Fruit fly (Drosophila melanogaster) whole organism, embryonic: Measurements from ENCODE around the gene CG13465.

Source experiments
- Bteb2 ChIP-seq: fragments of 200-800 bp; sonication (Bioruptor generic); optimal IDR thresholded peaks from 2 replicates; lab custom pipeline; 2016; ENCODE audit warnings: missing biosample characterization, missing genetic modification characterization
- CG10267 ChIP-seq: fragments of 200-800 bp; sonication (Bioruptor generic); optimal IDR thresholded peaks from 2 replicates; lab custom pipeline; 2018; ENCODE audit warnings: missing biosample characterization, mild to moderate bottlenecking, missing genetic modification characterization, moderate library complexity
- CG11247 ChIP-seq: fragments of 200-800 bp; sonication (Bioruptor generic); IDR thresholded peaks from 2 replicates; pipeline ENCODE4 v1.3.6; 2022; ENCODE audit warnings: missing biosample characterization, missing genetic modification characterization
- CG11456 ChIP-seq: fragments of 200-800 bp; sonication (Bioruptor generic); IDR thresholded peaks from 3 replicates; pipeline ENCODE4 v1.3.6; 2022; ENCODE audit warnings: missing biosample characterization, missing genetic modification characterization
- CG12236 ChIP-seq: fragments of 200-800 bp; sonication (Bioruptor generic); optimal IDR thresholded peaks from 2 replicates; lab custom pipeline; 2016; ENCODE audit warnings: missing biosample characterization, missing genetic modification characterization
- CG12744 ChIP-seq: fragments of 200-800 bp; sonication (Bioruptor generic); optimal IDR thresholded peaks from 2 replicates; lab custom pipeline; 2016; ENCODE audit warnings: missing biosample characterization, missing genetic modification characterization
- CG13296 ChIP-seq: fragments of 200-800 bp; sonication (Bioruptor generic); optimal IDR thresholded peaks from 3 replicates; lab custom pipeline; 2018; ENCODE audit warnings: missing biosample characterization, mild to moderate bottlenecking, missing genetic modification characterization
- CG13424 ChIP-seq: fragments of 200-800 bp; sonication (Bioruptor generic); optimal IDR thresholded peaks from 2 replicates; lab custom pipeline; 2019; ENCODE audit warnings: missing biosample characterization, mild to moderate bottlenecking, missing genetic modification characterization, moderate library complexity
- CG14441 ChIP-seq: fragments of 200-800 bp; sonication (Bioruptor generic); IDR thresholded peaks from 2 replicates; pipeline ENCODE4 v1.3.6; 2022; ENCODE audit warnings: missing biosample characterization, missing genetic modification characterization
- CG15601 ChIP-seq: fragments of 200-800 bp; sonication (Bioruptor generic); optimal IDR thresholded peaks from 3 replicates; lab custom pipeline; 2019; ENCODE audit warnings: missing biosample characterization, mild to moderate bottlenecking, missing genetic modification characterization, moderate library complexity
- CG16815 ChIP-seq: fragments of 200-800 bp; sonication (Bioruptor generic); optimal IDR thresholded peaks from 3 replicates; lab custom pipeline; 2017; ENCODE audit warnings: missing biosample characterization, mild to moderate bottlenecking, missing genetic modification characterization
- CG17568 ChIP-seq: fragments of 200-800 bp; sonication (Bioruptor generic); optimal IDR thresholded peaks from 2 replicates; lab custom pipeline; 2018; ENCODE audit warnings: missing biosample characterization, mild to moderate bottlenecking, missing genetic modification characterization, moderate library complexity
- CG2889 ChIP-seq: fragments of 200-800 bp; sonication (Bioruptor generic); IDR thresholded peaks from 3 replicates; pipeline ENCODE4 v1.3.6; 2022; ENCODE audit warnings: missing biosample characterization, missing genetic modification characterization
- CG31441 ChIP-seq: fragments of 200-800 bp; sonication (Bioruptor generic); IDR thresholded peaks from 2 replicates; pipeline ENCODE4 v1.3.6; 2022; ENCODE audit warnings: missing biosample characterization, missing genetic modification characterization
- CG33557 ChIP-seq: fragments of 200-800 bp; sonication (Bioruptor generic); optimal IDR thresholded peaks from 2 replicates; lab custom pipeline; 2019; ENCODE audit warnings: missing biosample characterization, mild to moderate bottlenecking, missing genetic modification characterization, moderate library complexity
- CG34376 ChIP-seq: fragments of 200-800 bp; sonication (Bioruptor generic); optimal IDR thresholded peaks from 2 replicates; lab custom pipeline; 2018; ENCODE audit warnings: missing biosample characterization, mild to moderate bottlenecking, missing genetic modification characterization
- CG5953 ChIP-seq: fragments of 200-800 bp; sonication (Bioruptor generic); IDR thresholded peaks from 2 replicates; pipeline ENCODE4 v1.3.6; 2022; ENCODE audit warnings: missing biosample characterization, missing genetic modification characterization
- CG6689 ChIP-seq: fragments of 200-800 bp; sonication (Bioruptor generic); IDR thresholded peaks from 2 replicates; pipeline ENCODE4 v1.3.6; 2022; ENCODE audit warnings: missing biosample characterization, missing genetic modification characterization
- CG7745 ChIP-seq: fragments of 200-800 bp; sonication (Bioruptor generic); optimal IDR thresholded peaks from 2 replicates; lab custom pipeline; 2018; ENCODE audit warnings: missing biosample characterization, mild to moderate bottlenecking, missing genetic modification characterization, moderate library complexity
- Chrac-16 ChIP-seq: fragments of 200-800 bp; sonication (Bioruptor generic); optimal IDR thresholded peaks from 3 replicates; lab custom pipeline; 2016; ENCODE audit warnings: missing biosample characterization, missing genetic modification characterization
- CrebB ChIP-seq: fragments of 200-800 bp; sonication (Bioruptor generic); optimal IDR thresholded peaks from 3 replicates; lab custom pipeline; 2018; ENCODE audit warnings: missing biosample characterization, mild to moderate bottlenecking, missing genetic modification characterization
- Drgx ChIP-seq: fragments of 200-800 bp; sonication (Bioruptor generic); IDR thresholded peaks from 2 replicates; pipeline ENCODE4 v1.3.6; 2022; ENCODE audit warnings: missing biosample characterization, missing genetic modification characterization
- Ets65A ChIP-seq: fragments of 200-800 bp; sonication (Bioruptor generic); peaks from one replicate; lab custom pipeline; 2016; ENCODE audit warnings: missing biosample characterization, missing genetic modification characterization
- Gug ChIP-seq: fragments of 200-800 bp; sonication (Bioruptor generic); IDR thresholded peaks from 4 replicates; pipeline ENCODE4 v1.3.6; 2022; ENCODE audit warnings: missing biosample characterization, missing genetic modification characterization
- H2.0 ChIP-seq: fragments of 200-800 bp; sonication (Bioruptor generic); IDR thresholded peaks from 2 replicates; pipeline ENCODE4 v1.3.6; 2022; ENCODE audit warnings: missing biosample characterization, missing genetic modification characterization
- Nf-YB ChIP-seq: fragments of 200-800 bp; sonication (Bioruptor generic); optimal IDR thresholded peaks from 3 replicates; lab custom pipeline; 2019; ENCODE audit warnings: missing biosample characterization, mild to moderate bottlenecking, missing genetic modification characterization, moderate library complexity
- Sin3A ChIP-seq: fragments of >200 bp; optimal IDR thresholded peaks from 2 replicates; lab custom pipeline; 2018
- Usf ChIP-seq: fragments of 200-800 bp; sonication (Bioruptor generic); optimal IDR thresholded peaks from 2 replicates; lab custom pipeline; 2017; ENCODE audit warnings: missing genotype, missing biosample characterization, missing genetic modification characterization
- Xrp1 ChIP-seq: fragments of 200-800 bp; sonication (Bioruptor generic); IDR thresholded peaks from 2 replicates; pipeline ENCODE4 v1.3.6; 2022; ENCODE audit warnings: missing biosample characterization, missing genetic modification characterization
- al ChIP-seq: fragments of 200-800 bp; sonication (Bioruptor generic); IDR thresholded peaks from 2 replicates; pipeline ENCODE4 v1.3.6; 2022; ENCODE audit warnings: missing biosample characterization, missing genetic modification characterization
- ase ChIP-seq: fragments of 200-800 bp; sonication (Bioruptor generic); IDR thresholded peaks from 3 replicates; pipeline ENCODE4 v1.3.6; 2022; ENCODE audit warnings: missing biosample characterization, missing genetic modification characterization
- ash1 ChIP-seq: fragments of 200-800 bp; sonication (Bioruptor generic); optimal IDR thresholded peaks from 2 replicates; lab custom pipeline; 2018; ENCODE audit warnings: missing biosample characterization, mild to moderate bottlenecking, missing genetic modification characterization
- bowl ChIP-seq: fragments of 200-800 bp; sonication (Bioruptor generic); IDR thresholded peaks from 2 replicates; pipeline ENCODE4 v1.3.6; 2022; ENCODE audit warnings: missing biosample characterization, missing genetic modification characterization
- br ChIP-seq: fragments of >200 bp; optimal IDR thresholded peaks from 2 replicates; lab custom pipeline; 2017
- chinmo ChIP-seq: fragments of 200-800 bp; sonication (Bioruptor generic); IDR thresholded peaks from 4 replicates; pipeline ENCODE4 v1.3.6; 2022; ENCODE audit warnings: missing biosample characterization, missing genetic modification characterization; ENCODE audit not compliant: partially characterized antibody
- crp ChIP-seq, 2 experiments: fragments of 200-800 bp; sonication (Bioruptor generic); optimal IDR thresholded peaks; 2 replicates in 1 of 2; 3 replicates in 1 of 2; lab custom pipeline; 2017; ENCODE audit warnings: missing biosample characterization in 2 of 2, missing genetic modification characterization in 2 of 2, mild to moderate bottlenecking in 1 of 2, moderate library complexity in 1 of 2
- dan ChIP-seq: fragments of 200-800 bp; sonication (Bioruptor generic); IDR thresholded peaks from 2 replicates; pipeline ENCODE4 v1.3.6; 2022; ENCODE audit warnings: missing biosample characterization, missing genetic modification characterization
- dati ChIP-seq: fragments of 200-800 bp; sonication (Bioruptor generic); IDR thresholded peaks from 2 replicates; pipeline ENCODE4 v1.3.6; 2022; ENCODE audit warnings: missing biosample characterization, missing genetic modification characterization
- dimm ChIP-seq: fragments of 200-800 bp; sonication (Bioruptor generic); IDR thresholded peaks from 2 replicates; pipeline ENCODE4 v1.3.6; 2022; ENCODE audit warnings: missing biosample characterization, missing genetic modification characterization
- dysf ChIP-seq: fragments of 200-800 bp; sonication (Bioruptor generic); IDR thresholded peaks from 3 replicates; pipeline ENCODE4 v1.3.6; 2022; ENCODE audit warnings: missing biosample characterization, missing genetic modification characterization
- emc ChIP-seq: fragments of 200-800 bp; sonication (Bioruptor generic); optimal IDR thresholded peaks from 2 replicates; lab custom pipeline; 2016; ENCODE audit warnings: missing biosample characterization, missing genetic modification characterization
- kah ChIP-seq: fragments of 200-800 bp; sonication (Bioruptor generic); optimal IDR thresholded peaks from 2 replicates; lab custom pipeline; 2018; ENCODE audit warnings: missing biosample characterization, mild to moderate bottlenecking, missing genetic modification characterization
- kni ChIP-seq: fragments of 200-800 bp; sonication (Bioruptor generic); optimal IDR thresholded peaks from 3 replicates; lab custom pipeline; 2017; ENCODE audit warnings: mild to moderate bottlenecking, missing biosample characterization, missing genetic modification reagents, missing genetic modification characterization
- nom ChIP-seq: fragments of 200-800 bp; sonication (Bioruptor generic); optimal IDR thresholded peaks from 2 replicates; lab custom pipeline; 2017; ENCODE audit warnings: missing biosample characterization, missing genetic modification characterization, mild to moderate bottlenecking, moderate library complexity, missing genetic modification reagents
- pho ChIP-seq: fragments of 200-800 bp; sonication (Bioruptor generic); optimal IDR thresholded peaks from 2 replicates; lab custom pipeline; 2016; ENCODE audit warnings: missing biosample characterization, missing genetic modification characterization
- phol ChIP-seq: fragments of 200-800 bp; sonication (Bioruptor generic); optimal IDR thresholded peaks from 3 replicates; lab custom pipeline; 2018; ENCODE audit warnings: missing biosample characterization, mild to moderate bottlenecking, missing genetic modification characterization, moderate library complexity
- ssp ChIP-seq: fragments of 200-800 bp; sonication (Bioruptor generic); IDR thresholded peaks from 2 replicates; pipeline ENCODE4 v1.3.6; 2022; ENCODE audit warnings: missing biosample characterization, missing genetic modification characterization
- vvl ChIP-seq: fragments of 200-800 bp; sonication (Bioruptor generic); IDR thresholded peaks from 2 replicates; pipeline ENCODE4 v1.3.6; 2022; ENCODE audit warnings: missing biosample characterization, missing genetic modification characterization
- yki ChIP-seq: fragments of >200 bp; optimal IDR thresholded peaks from 3 replicates; lab custom pipeline; 2018
- zfh1 ChIP-seq: fragments of 200-800 bp; sonication (Bioruptor generic); IDR thresholded peaks from 3 replicates; pipeline ENCODE4 v1.3.6; 2022; ENCODE audit warnings: missing biosample characterization, missing genetic modification characterization

CG13465 gene

dm6 chr3L:14977536-14978495, 33.7 kb upstream of the CG13465 start (continued):
- TF ChIP-seq CG13424 (peak; percentile 43), Sin3A (no peak), crp (GFP tag; optimal IDR thresholded peaks at IDR 0.05; lab: Kevin White, UChicago) (peak in 1 of 2 experiments; percentile 3), zfh1 (GFP tag; lab: Robert Waterston, UW) (peak; percentile 70), CG33557 (peak; percentile 56), CG15601 (tag; lab: Kevin White, UChicago) (no peak), CG13296 (GFP tag; lab: Kevin White, UChicago) (no peak), al (GFP tag; lab: Robert Waterston, UW) (no peak), chinmo (GFP tag; lab: Robert Waterston, UW) (no peak; the same call in 2 of the 4 replicates), CG17568 (peak; percentile 46), ssp (GFP tag; lab: Robert Waterston, UW) (no peak), kah (GFP tag; lab: Kevin White, UChicago) (no peak), yki (lab: Kevin White, UChicago) (no peak), Nf-YB (GFP tag; lab: Kevin White, UChicago) (peak; percentile 37), H2.0 (GFP tag; lab: Robert Waterston, UW) (0 out of 2 replicates have a peak, but pooled peaks have one; percentile 11), dati (no peak), br (lab: Kevin White, UChicago) (no peak), CG11247 (GFP tag; lab: Robert Waterston, UW) (no peak), CG34376 (GFP tag; lab: Kevin White, UChicago) (peak; percentile 46), kni (GFP tag; lab: Kevin White, UChicago) (peak; percentile 97), CG7745 (tag; lab: Kevin White, UChicago) (no peak), CG11456 (GFP tag; lab: Robert Waterston, UW) (no peak), dysf (GFP tag; lab: Robert Waterston, UW) (no peak), phol (peak; percentile 75), pho (no peak), Usf (GFP tag; lab: Kevin White, UChicago) (no peak), ase (no peak), CG12744 (GFP tag; lab: Kevin White, UChicago) (no peak), Gug (GFP tag; lab: Robert Waterston, UW) (peak; percentile 68; the same call in 3 of the 4 replicates), emc (GFP tag; lab: Kevin White, UChicago) (no peak), CG12236 (GFP tag; lab: Kevin White, UChicago) (no peak), CG14441 (GFP tag; lab: Robert Waterston, UW) (peak; percentile 12; the same call in 1 of the 2 replicates), dan (GFP tag; lab: Robert Waterston, UW) (no peak), CG6689 (GFP tag; lab: Robert Waterston, UW) (peak; percentile 30; the same call in 1 of the 2 replicates), nom (GFP tag; lab: Kevin White, UChicago) (peak; percentile 17), bowl (no peak), Chrac-16 (GFP tag; lab: Kevin White, UChicago) (peak; percentile 26), CrebB (no peak), dimm (GFP tag; lab: Robert Waterston, UW) (no peak), Ets65A (GFP tag; lab: Kevin White, UChicago) (peak; percentile 90), CG16815 (GFP tag; lab: Kevin White, UChicago) (peak; percentile 67), CG10267 (tag; lab: Kevin White, UChicago) (peak; percentile 47), CG2889 (no peak), Drgx (GFP tag; lab: Robert Waterston, UW) (no peak), Xrp1 (GFP tag; lab: Robert Waterston, UW) (no peak; the same call in 1 of the 2 replicates), CG31441 (GFP tag; lab: Robert Waterston, UW) (peak; percentile 73; the same call in 1 of the 2 replicates), vvl (GFP tag; lab: Robert Waterston, UW) (peak; percentile 58), ash1 (GFP tag; lab: Kevin White, UChicago) (no peak), CG5953 (GFP tag; lab: Robert Waterston, UW) (peak; percentile 42; the same call in 1 of the 2 replicates), Bteb2 (no peak)
